Fruit fly (Drosophila melanogaster) whole organism, wandering third instar larva: ENCODE data around the gene CG12746.

Experiments
- Abd-B ChIP-seq: fragments of >200 bp; optimal IDR thresholded peaks from 2 replicates; lab custom pipeline; 2017; ENCODE audit warnings: missing biosample characterization, missing genetic modification characterization
- CG32264 ChIP-seq: fragments of 200-800 bp; sonication (Bioruptor generic); optimal IDR thresholded peaks from 2 replicates; lab custom pipeline; 2016; ENCODE audit warnings: missing biosample characterization, missing genetic modification characterization
- CG9705 ChIP-seq: fragments of 200-800 bp; sonication (Bioruptor generic); optimal IDR thresholded peaks from 2 replicates; lab custom pipeline; 2018; ENCODE audit warnings: missing biosample characterization, mild to moderate bottlenecking, missing genetic modification characterization
- CrebA ChIP-seq: fragments of 200-800 bp; sonication (Bioruptor generic); optimal IDR thresholded peaks from 2 replicates; lab custom pipeline; 2016; ENCODE audit warnings: missing biosample characterization, mild to moderate bottlenecking, missing genetic modification characterization, borderline replicate concordance
- Dfd ChIP-seq: fragments of >200 bp; optimal IDR thresholded peaks from 2 replicates; lab custom pipeline; 2017; ENCODE audit warnings: missing biosample characterization, missing genetic modification characterization
- Dif ChIP-seq: fragments of 200-275, 200-300 bp; sonication (Bioruptor generic); optimal IDR thresholded peaks from 2 replicates; lab custom pipeline; 2018; ENCODE audit warnings: missing biosample characterization, missing genetic modification characterization; ENCODE audit not compliant: partially characterized antibody
- GATAd ChIP-seq: sonication (Bioruptor generic); optimal IDR thresholded peaks from 2 replicates; lab custom pipeline; 2016; ENCODE audit warnings: missing biosample characterization, missing genetic modification characterization
- HLH106 ChIP-seq: fragments of 200-800 bp; optimal IDR thresholded peaks from 3 replicates; lab custom pipeline; 2019; ENCODE audit warnings: missing biosample characterization, mild to moderate bottlenecking, missing genetic modification characterization, moderate library complexity
- Hnf4 ChIP-seq: fragments of 200-800 bp; sonication (Bioruptor generic); optimal IDR thresholded peaks from 2 replicates; lab custom pipeline; 2016; ENCODE audit warnings: missing biosample characterization, mild to moderate bottlenecking, missing genetic modification characterization
- Hr78 ChIP-seq: fragments of >200 bp; optimal IDR thresholded peaks from 2 replicates; lab custom pipeline; 2017; ENCODE audit warnings: missing biosample characterization, missing genetic modification characterization
- Hr83 ChIP-seq: fragments of 200-300 bp; sonication (Bioruptor generic); optimal IDR thresholded peaks from 2 replicates; lab custom pipeline; 2016; ENCODE audit warnings: missing biosample characterization, mild to moderate bottlenecking, missing genetic modification characterization, moderate library complexity; ENCODE audit not compliant: poor library complexity, severe bottlenecking
- Jra ChIP-seq: sonication (Bioruptor generic); optimal IDR thresholded peaks from 2 replicates; lab custom pipeline; 2016; ENCODE audit warnings: missing biosample characterization, missing genetic modification characterization
- Mio ChIP-seq: sonication (Bioruptor generic); optimal IDR thresholded peaks from 2 replicates; lab custom pipeline; 2016; ENCODE audit warnings: missing biosample characterization, missing genetic modification characterization
- Myc ChIP-seq: fragments of >200 bp; optimal IDR thresholded peaks from 2 replicates; lab custom pipeline; 2017
- N ChIP-seq: fragments of >200 bp; optimal IDR thresholded peaks from 2 replicates; lab custom pipeline; 2018; ENCODE audit warnings: missing biosample characterization, missing external identifiers, missing genetic modification characterization
- OdsH ChIP-seq: fragments of 200-800 bp; sonication (Bioruptor generic); optimal IDR thresholded peaks from 2 replicates; lab custom pipeline; 2016; ENCODE audit warnings: missing biosample characterization, mild to moderate bottlenecking, missing genetic modification characterization
- Rel ChIP-seq, 2 experiments: fragments of 200-800 bp; sonication (Bioruptor generic) in 1 of 2; optimal IDR thresholded peaks; 2 replicates in 1 of 2; 3 replicates in 1 of 2; lab custom pipeline; 2016 to 2019; ENCODE audit warnings: mild to moderate bottlenecking in 2 of 2, missing biosample characterization in 2 of 2, missing genetic modification characterization in 2 of 2, moderate library complexity in 1 of 2
- Sp1 ChIP-seq: fragments of 200-800 bp; sonication (Bioruptor generic); optimal IDR thresholded peaks from 3 replicates; lab custom pipeline; 2019; ENCODE audit warnings: missing biosample characterization, mild to moderate bottlenecking, missing genetic modification characterization, moderate library complexity
- Vsx2 ChIP-seq: fragments of 200-300, 225-300 bp; sonication (Bioruptor generic); optimal IDR thresholded peaks from 2 replicates; lab custom pipeline; 2018; ENCODE audit warnings: missing biosample characterization, missing genetic modification characterization; ENCODE audit not compliant: partially characterized antibody
- br ChIP-seq: fragments of 200-800 bp; sonication (Bioruptor generic); optimal IDR thresholded peaks from 2 replicates; lab custom pipeline; 2016; ENCODE audit warnings: missing biosample characterization, missing genetic modification characterization
- brk ChIP-seq: fragments of 200-800 bp; sonication (Bioruptor generic); optimal IDR thresholded peaks from 2 replicates; lab custom pipeline; 2016; ENCODE audit warnings: missing biosample characterization, mild to moderate bottlenecking, missing genetic modification characterization
- dl ChIP-seq, 2 experiments: fragments of 175-275, 200-275 bp in 1 of 2; fragments of 200-275 bp in 1 of 2; sonication (Bioruptor generic); optimal IDR thresholded peaks; lab custom pipeline; 2018; ENCODE audit warnings: mild to moderate bottlenecking in 2 of 2, missing biosample characterization in 2 of 2, missing genetic modification characterization in 2 of 2, moderate library complexity in 2 of 2; ENCODE audit not compliant: partially characterized antibody in 2 of 2, insufficient read depth in 1 of 2
- dmrt93B ChIP-seq: fragments of 200-800 bp; sonication (Bioruptor generic); optimal IDR thresholded peaks from 2 replicates; lab custom pipeline; 2018; ENCODE audit warnings: missing biosample characterization, mild to moderate bottlenecking, missing genetic modification characterization
- dsf ChIP-seq: sonication (Bioruptor generic); optimal IDR thresholded peaks from 2 replicates; lab custom pipeline; 2016; ENCODE audit warnings: missing biosample characterization, missing genetic modification characterization, borderline replicate concordance
- ey ChIP-seq: fragments of 200-800 bp; sonication (Bioruptor generic); optimal IDR thresholded peaks from 2 replicates; lab custom pipeline; 2016; ENCODE audit warnings: missing biosample characterization, missing genetic modification characterization
- foxo ChIP-seq, 2 experiments: fragments of 200-800 bp; sonication (Bioruptor generic); optimal IDR thresholded peaks; 2 replicates in 1 of 2; 3 replicates in 1 of 2; lab custom pipeline; 2016 to 2017; ENCODE audit warnings: missing biosample characterization in 2 of 2, missing genetic modification characterization in 2 of 2
- fru ChIP-seq: fragments of 200-800 bp; sonication (Bioruptor generic); optimal IDR thresholded peaks from 3 replicates; lab custom pipeline; 2016; ENCODE audit warnings: missing biosample characterization, mild to moderate bottlenecking, missing genetic modification characterization
- h ChIP-seq: fragments of 200-800 bp; sonication (Bioruptor generic); optimal IDR thresholded peaks from 3 replicates; lab custom pipeline; 2016; ENCODE audit warnings: missing biosample characterization, mild to moderate bottlenecking, missing genetic modification characterization
- jim ChIP-seq: fragments of 175-275, 200-325 bp; sonication (Bioruptor generic); optimal IDR thresholded peaks from 2 replicates; lab custom pipeline; 2016; ENCODE audit warnings: missing biosample characterization, mild to moderate bottlenecking, missing genetic modification characterization
- lola ChIP-seq: fragments of >200 bp; optimal IDR thresholded peaks from 2 replicates; lab custom pipeline; 2017; ENCODE audit warnings: missing biosample characterization, missing genetic modification characterization
- pan ChIP-seq: fragments of >200 bp; optimal IDR thresholded peaks from 2 replicates; lab custom pipeline; 2017
- psq ChIP-seq: fragments of 200-800 bp; sonication (Bioruptor generic); optimal IDR thresholded peaks from 3 replicates; lab custom pipeline; 2017; ENCODE audit warnings: missing biosample characterization, mild to moderate bottlenecking, missing genetic modification characterization, moderate library complexity
- rgr ChIP-seq: fragments of 200-800 bp; sonication (Bioruptor generic); optimal IDR thresholded peaks from 3 replicates; lab custom pipeline; 2016; ENCODE audit warnings: missing biosample characterization, mild to moderate bottlenecking, missing genetic modification characterization
- sage ChIP-seq: fragments of 200-800 bp; sonication (Bioruptor generic); optimal IDR thresholded peaks from 2 replicates; lab custom pipeline; 2016; ENCODE audit warnings: missing biosample characterization, mild to moderate bottlenecking, missing genetic modification characterization
- sv ChIP-seq: fragments of 200-800 bp; sonication (Bioruptor generic); optimal IDR thresholded peaks from 3 replicates; lab custom pipeline; 2016; ENCODE audit warnings: missing biosample characterization, missing genetic modification characterization
- tai ChIP-seq: sonication (Bioruptor generic); optimal IDR thresholded peaks from 2 replicates; lab custom pipeline; 2016; ENCODE audit warnings: missing biosample characterization, missing genetic modification characterization
- usp ChIP-seq: fragments of >200 bp; optimal IDR thresholded peaks from 2 replicates; lab custom pipeline; 2017; ENCODE audit warnings: missing biosample characterization, missing genetic modification characterization
- woc ChIP-seq: sonication (Bioruptor generic); optimal IDR thresholded peaks from 2 replicates; lab custom pipeline; 2016; ENCODE audit warnings: missing biosample characterization, mild to moderate bottlenecking, missing genetic modification characterization

CG12746 gene

dm6 chr3R:5564775-5565190 is at the start of gene CG12746, which contains the start of gene CG14671:
Gene CG12746, plus strand, starts transcription at chr3R:5564865.
Gene CG14671, minus strand, starts transcription at chr3R:5564815.
- no peak for TF ChIP-seq Abd-B (GFP tag; lab: Kevin White, UChicago)
- TF ChIP-seq Rel (GFP tag; optimal IDR thresholded peaks at IDR 0.05; lab: Kevin White, UChicago) = no peak
- TF ChIP-seq Rel (tag; optimal IDR thresholded peaks at IDR 0.05; lab: Kevin White, UChicago) = peak; percentile 88
- TF ChIP-seq, all 38 proteins: peak for 1

dm6 chr3R:5516582-5517001 is 48.1 kb upstream of the CG12746 start:
- TF ChIP-seq Hnf4 (GFP tag; lab: Kevin White, UChicago) = peak; percentile 7
- no peak for TF ChIP-seq foxo (GFP tag; optimal IDR thresholded peaks at IDR 0.05; lab: Kevin White, UChicago)
- no peak for TF ChIP-seq dl (GFP tag; optimal IDR thresholded peaks at IDR 0.05; lab: Kevin White, UChicago; ENCODE audit: insufficient read depth in 1 of 2, partially characterized antibody in 2 of 2)
- TF ChIP-seq Myc (lab: Kevin White, UChicago) = peak; percentile 56
- TF ChIP-seq tai = peak; percentile 10
- TF ChIP-seq, all 38 proteins: peak for 3

dm6 chr3R:5517002-5517875 is 47.4 kb upstream of the CG12746 start, which contains the start of gene Itpr:
Gene Itpr, plus strand, starts transcription at chr3R:5517117.
- TF ChIP-seq Hr83 = peak; percentile 62
- TF ChIP-seq tai = peak; percentile 8
- no peak for TF ChIP-seq Hr78
- no peak for TF ChIP-seq fru (GFP tag; lab: Kevin White, UChicago)
- no peak for TF ChIP-seq CG32264
- TF ChIP-seq Abd-B (GFP tag; lab: Kevin White, UChicago) = no peak
- no peak for TF ChIP-seq dsf
- TF ChIP-seq sage (GFP tag; lab: Kevin White, UChicago) = no peak
- no peak for TF ChIP-seq Vsx2 (GFP tag; lab: Kevin White, UChicago)
- no peak for TF ChIP-seq dl (GFP tag; optimal IDR thresholded peaks at IDR 0.05; lab: Kevin White, UChicago; ENCODE audit: insufficient read depth in 1 of 2, partially characterized antibody in 2 of 2)
- no peak for TF ChIP-seq Rel (GFP tag; optimal IDR thresholded peaks at IDR 0.05; lab: Kevin White, UChicago)
- TF ChIP-seq Rel (tag; optimal IDR thresholded peaks at IDR 0.05; lab: Kevin White, UChicago) = peak; percentile 73
- TF ChIP-seq dmrt93B (GFP tag; lab: Kevin White, UChicago) = no peak
- TF ChIP-seq woc (GFP tag; lab: Kevin White, UChicago) = no peak
- TF ChIP-seq N = no peak
- TF ChIP-seq rgr (GFP tag; lab: Kevin White, UChicago) = no peak
- peak; percentile 15 for TF ChIP-seq br (GFP tag; lab: Kevin White, UChicago)
- no peak for TF ChIP-seq ey
- peak; percentile 16 for TF ChIP-seq OdsH
- TF ChIP-seq pan (lab: Kevin White, UChicago) = no peak
- no peak for TF ChIP-seq Myc (lab: Kevin White, UChicago)
- no peak for TF ChIP-seq brk (GFP tag; lab: Kevin White, UChicago)
- TF ChIP-seq foxo (GFP tag; optimal IDR thresholded peaks at IDR 0.05; lab: Kevin White, UChicago) = peak in 1 of 2 experiments; percentile 7
- TF ChIP-seq Mio (GFP tag; lab: Kevin White, UChicago) = no peak
- no peak for TF ChIP-seq lola (GFP tag; lab: Kevin White, UChicago)
- TF ChIP-seq CrebA (GFP tag; lab: Kevin White, UChicago) = peak; percentile 72
- TF ChIP-seq jim (GFP tag; lab: Kevin White, UChicago) = no peak
- TF ChIP-seq Jra = peak; percentile 49
- TF ChIP-seq CG9705 (GFP tag; lab: Kevin White, UChicago) = no peak
- no peak for TF ChIP-seq Dfd (GFP tag; lab: Kevin White, UChicago)
- peak; percentile 28 for TF ChIP-seq Sp1 (GFP tag; lab: Kevin White, UChicago)
- TF ChIP-seq sv (GFP tag; lab: Kevin White, UChicago) = no peak
- peak; percentile 26 for TF ChIP-seq Hnf4 (GFP tag; lab: Kevin White, UChicago)
- TF ChIP-seq psq = peak; percentile 12
- TF ChIP-seq Dif (GFP tag; lab: Kevin White, UChicago) = peak; percentile 34
- TF ChIP-seq GATAd (GFP tag; lab: Kevin White, UChicago) = no peak
- no peak for TF ChIP-seq HLH106 (tag; lab: Kevin White, UChicago)
- TF ChIP-seq h (GFP tag; lab: Kevin White, UChicago) = peak; percentile 82
- TF ChIP-seq usp (GFP tag; lab: Kevin White, UChicago) = no peak
